Fruit fly (Drosophila melanogaster) whole organism, embryonic: ENCODE data around the gene Abcd1.
A peak's percentile ranks its signal among the peaks of the same experiment; 100 is the strongest.

ENCODE experiments used
- Atf6 ChIP-seq: fragments of 200-800 bp; sonication (Bioruptor generic); IDR thresholded peaks from 2 replicates; pipeline ENCODE4 v1.3.6; 2022; ENCODE audit warnings: missing biosample characterization, missing genetic modification characterization
- CG1024 ChIP-seq: fragments of 200-800 bp; sonication (Bioruptor generic); IDR thresholded peaks from 2 replicates; pipeline ENCODE4 v1.3.6; 2022; ENCODE audit warnings: missing biosample characterization, missing genetic modification characterization
- CG10274 ChIP-seq: fragments of 200-800 bp; sonication (Bioruptor generic); optimal IDR thresholded peaks from 3 replicates; lab custom pipeline; 2017; ENCODE audit warnings: missing biosample characterization, mild to moderate bottlenecking, missing genetic modification characterization
- CG10979 ChIP-seq: fragments of 200-800 bp; sonication (Bioruptor generic); optimal IDR thresholded peaks from 2 replicates; lab custom pipeline; 2018; ENCODE audit warnings: missing biosample characterization, mild to moderate bottlenecking, missing genetic modification characterization, moderate library complexity
- CG11085 ChIP-seq: fragments of 200-800 bp; sonication (Bioruptor generic); IDR thresholded peaks from 2 replicates; pipeline ENCODE4 v1.3.6; 2022; ENCODE audit warnings: missing biosample characterization, missing genetic modification characterization
- CG11456 ChIP-seq: fragments of 200-800 bp; sonication (Bioruptor generic); IDR thresholded peaks from 3 replicates; pipeline ENCODE4 v1.3.6; 2022; ENCODE audit warnings: missing biosample characterization, missing genetic modification characterization
- CG11504 ChIP-seq: fragments of 200-800 bp; sonication (Bioruptor generic); optimal IDR thresholded peaks from 3 replicates; lab custom pipeline; 2019; ENCODE audit warnings: missing biosample characterization, mild to moderate bottlenecking, missing genetic modification characterization, moderate library complexity
- CG11560 ChIP-seq: fragments of 200-800 bp; sonication (Bioruptor generic); IDR thresholded peaks from 3 replicates; pipeline ENCODE4 v1.3.6; 2022; ENCODE audit warnings: missing biosample characterization, missing genetic modification characterization
- CG11723 ChIP-seq: fragments of 200-800 bp; sonication (Bioruptor generic); optimal IDR thresholded peaks from 2 replicates; lab custom pipeline; 2017; ENCODE audit warnings: missing biosample characterization, mild to moderate bottlenecking, missing genetic modification characterization
- CG12236 ChIP-seq: fragments of 200-800 bp; sonication (Bioruptor generic); optimal IDR thresholded peaks from 2 replicates; lab custom pipeline; 2016; ENCODE audit warnings: missing biosample characterization, missing genetic modification characterization
- CG17359 ChIP-seq: fragments of 200-800 bp; sonication (Bioruptor generic); optimal IDR thresholded peaks from 3 replicates; lab custom pipeline; 2018; ENCODE audit warnings: missing biosample characterization, mild to moderate bottlenecking, missing genetic modification characterization, moderate library complexity
- CG17385 ChIP-seq: fragments of 200-800 bp; sonication (Bioruptor generic); optimal IDR thresholded peaks from 3 replicates; lab custom pipeline; 2018; ENCODE audit warnings: missing biosample characterization, mild to moderate bottlenecking, missing genetic modification characterization
- CG17612 ChIP-seq: fragments of 200-800 bp; sonication (Bioruptor generic); IDR thresholded peaks from 2 replicates; pipeline ENCODE4 v1.3.6; 2022; ENCODE audit warnings: missing biosample characterization, missing genetic modification characterization
- CG3163 ChIP-seq: fragments of 200-800 bp; sonication (Bioruptor generic); optimal IDR thresholded peaks from 3 replicates; lab custom pipeline; 2016; ENCODE audit warnings: missing biosample characterization, missing genetic modification characterization
- CG33213 ChIP-seq: fragments of 200-800 bp; sonication (Bioruptor generic); optimal IDR thresholded peaks from 3 replicates; lab custom pipeline; 2016; ENCODE audit warnings: missing biosample characterization, missing genetic modification characterization
- CG33557 ChIP-seq: fragments of 200-800 bp; sonication (Bioruptor generic); optimal IDR thresholded peaks from 2 replicates; lab custom pipeline; 2019; ENCODE audit warnings: missing biosample characterization, mild to moderate bottlenecking, missing genetic modification characterization, moderate library complexity
- CG34422 ChIP-seq: fragments of 200-800 bp; sonication (Bioruptor generic); IDR thresholded peaks from 3 replicates; pipeline ENCODE4 v1.3.6; 2022; ENCODE audit warnings: missing biosample characterization, missing genetic modification characterization
- CG3995 ChIP-seq: fragments of 200-800 bp; sonication (Bioruptor generic); optimal IDR thresholded peaks from 3 replicates; lab custom pipeline; 2016; ENCODE audit warnings: missing biosample characterization, missing genetic modification characterization
- CG42726 ChIP-seq: fragments of 200-800 bp; sonication (Bioruptor generic); IDR thresholded peaks from 2 replicates; pipeline ENCODE4 v1.3.6; 2022; ENCODE audit warnings: missing biosample characterization, missing genetic modification characterization; ENCODE audit not compliant: partially characterized antibody
- CG4424 ChIP-seq: fragments of 200-800 bp; sonication (Bioruptor generic); optimal IDR thresholded peaks from 3 replicates; lab custom pipeline; 2016; ENCODE audit warnings: missing biosample characterization, missing genetic modification characterization
- CG5180 ChIP-seq: fragments of 200-800 bp; sonication (Bioruptor generic); optimal IDR thresholded peaks from 3 replicates; lab custom pipeline; 2017; ENCODE audit warnings: missing biosample characterization, missing genetic modification characterization, mild to moderate bottlenecking, moderate library complexity, missing genetic modification reagents
- CG7357 ChIP-seq: fragments of 200-800 bp; sonication (Bioruptor generic); IDR thresholded peaks from 3 replicates; pipeline ENCODE4 v1.3.6; 2022; ENCODE audit warnings: missing biosample characterization, missing genetic modification characterization
- CG7372 ChIP-seq: fragments of 200-800 bp; sonication (Bioruptor generic); IDR thresholded peaks from 2 replicates; pipeline ENCODE4 v1.3.6; 2022; ENCODE audit warnings: missing biosample characterization, missing genetic modification characterization
- CG8478 ChIP-seq: fragments of >200 bp; optimal IDR thresholded peaks from 2 replicates; lab custom pipeline; 2018
- CTCF ChIP-seq: fragments of 200-800 bp; sonication (Bioruptor generic); optimal IDR thresholded peaks from 2 replicates; lab custom pipeline; 2017; ENCODE audit warnings: missing biosample characterization, mild to moderate bottlenecking, missing genetic modification characterization, moderate library complexity
- Camta ChIP-seq: fragments of 200-800 bp; sonication (Bioruptor generic); optimal IDR thresholded peaks from 2 replicates; lab custom pipeline; 2016; ENCODE audit warnings: missing biosample characterization, missing genetic modification characterization
- CrebB ChIP-seq: fragments of 200-800 bp; sonication (Bioruptor generic); optimal IDR thresholded peaks from 3 replicates; lab custom pipeline; 2018; ENCODE audit warnings: missing biosample characterization, mild to moderate bottlenecking, missing genetic modification characterization
- Dfd ChIP-seq, 2 experiments: fragments of >200 bp; optimal IDR thresholded peaks; 2 replicates each; lab custom pipeline; 2017; ENCODE audit warnings: missing biosample characterization in 2 of 2, missing genetic modification characterization in 2 of 2
- E2f2 ChIP-seq: fragments of 200-800 bp; sonication (Bioruptor generic); IDR thresholded peaks from 2 replicates; pipeline ENCODE4 v1.3.6; 2022; ENCODE audit warnings: missing biosample characterization, missing genetic modification characterization
- Ets65A ChIP-seq: fragments of 200-800 bp; sonication (Bioruptor generic); peaks from one replicate; lab custom pipeline; 2016; ENCODE audit warnings: missing biosample characterization, missing genetic modification characterization
- Fer2 ChIP-seq: fragments of 200-800 bp; sonication (Bioruptor generic); optimal IDR thresholded peaks from 2 replicates; lab custom pipeline; 2018; ENCODE audit warnings: missing biosample characterization, mild to moderate bottlenecking, missing genetic modification characterization, moderate library complexity
- Gsc ChIP-seq: fragments of 200-800 bp; sonication (Bioruptor generic); IDR thresholded peaks from 2 replicates; pipeline ENCODE4 v1.3.6; 2022; ENCODE audit warnings: missing biosample characterization, missing genetic modification characterization
- Hand ChIP-seq: fragments of 200-800 bp; sonication (Bioruptor generic); optimal IDR thresholded peaks from 2 replicates; lab custom pipeline; 2017; ENCODE audit warnings: mild to moderate bottlenecking, missing biosample characterization, missing genetic modification reagents, missing genetic modification characterization
- Lim3 ChIP-seq: fragments of 200-800 bp; sonication (Bioruptor generic); IDR thresholded peaks from 2 replicates; pipeline ENCODE4 v1.3.6; 2022; ENCODE audit warnings: missing biosample characterization, missing genetic modification characterization
- Xrp1 ChIP-seq: fragments of 200-800 bp; sonication (Bioruptor generic); IDR thresholded peaks from 2 replicates; pipeline ENCODE4 v1.3.6; 2022; ENCODE audit warnings: missing biosample characterization, missing genetic modification characterization
- aop ChIP-seq: fragments of 200-800 bp; sonication (Bioruptor generic); IDR thresholded peaks from 2 replicates; pipeline ENCODE4 v1.3.6; 2022; ENCODE audit warnings: missing biosample characterization, missing genetic modification characterization
- ara ChIP-seq: fragments of 200-800 bp; sonication (Bioruptor generic); IDR thresholded peaks from 2 replicates; pipeline ENCODE4 v1.3.6; 2022; ENCODE audit warnings: missing biosample characterization, missing genetic modification characterization
- chn ChIP-seq: fragments of 200-800 bp; sonication (Bioruptor generic); optimal IDR thresholded peaks from 2 replicates; lab custom pipeline; 2016; ENCODE audit warnings: missing biosample characterization, missing genetic modification characterization
- dan ChIP-seq: fragments of 200-800 bp; sonication (Bioruptor generic); IDR thresholded peaks from 2 replicates; pipeline ENCODE4 v1.3.6; 2022; ENCODE audit warnings: missing biosample characterization, missing genetic modification characterization
- gcm2 ChIP-seq: fragments of 200-800 bp; sonication (Bioruptor generic); optimal IDR thresholded peaks from 2 replicates; lab custom pipeline; 2016; ENCODE audit warnings: missing biosample characterization, missing genetic modification characterization
- gfzf ChIP-seq: fragments of 200-800 bp; sonication (Bioruptor generic); optimal IDR thresholded peaks from 2 replicates; lab custom pipeline; 2016; ENCODE audit warnings: missing biosample characterization, mild to moderate bottlenecking, missing genetic modification characterization, moderate library complexity
- insv ChIP-seq, 2 experiments: fragments of 200-800 bp; sonication (Bioruptor generic); optimal IDR thresholded peaks; 3 replicates each; lab custom pipeline; 2016 to 2018; ENCODE audit warnings: missing biosample characterization in 2 of 2, missing genetic modification characterization in 2 of 2
- inv ChIP-seq: fragments of 200-800 bp; sonication (Bioruptor generic); IDR thresholded peaks from 2 replicates; pipeline ENCODE4 v1.3.6; 2022; ENCODE audit warnings: missing biosample characterization, missing genetic modification characterization; ENCODE audit not compliant: partially characterized antibody
- jing ChIP-seq: fragments of 200-800 bp; sonication (Bioruptor generic); optimal IDR thresholded peaks from 2 replicates; lab custom pipeline; 2018; ENCODE audit warnings: missing biosample characterization, mild to moderate bottlenecking, missing genetic modification characterization
- lmd ChIP-seq: fragments of 200-800 bp; sonication (Bioruptor generic); IDR thresholded peaks from 2 replicates; pipeline ENCODE4 v1.3.6; 2022; ENCODE audit warnings: missing biosample characterization, missing genetic modification characterization
- pb ChIP-seq: fragments of 200-800 bp; sonication (Bioruptor generic); optimal IDR thresholded peaks from 3 replicates; lab custom pipeline; 2016; ENCODE audit warnings: missing biosample characterization, missing genetic modification characterization
- rib ChIP-seq: fragments of 200-800 bp; sonication (Bioruptor generic); IDR thresholded peaks from 2 replicates; pipeline ENCODE4 v1.3.6; 2022; ENCODE audit warnings: missing biosample characterization, missing genetic modification characterization
- salm ChIP-seq: fragments of 200-800 bp; sonication (Bioruptor generic); optimal IDR thresholded peaks from 2 replicates; lab custom pipeline; 2018; ENCODE audit warnings: missing biosample characterization, mild to moderate bottlenecking, missing genetic modification characterization
- sens ChIP-seq: fragments of 200-800 bp; sonication (Bioruptor generic); peaks from one replicate; lab custom pipeline; 2016; ENCODE audit warnings: missing biosample characterization, missing genetic modification characterization
- ssp ChIP-seq: fragments of 200-800 bp; sonication (Bioruptor generic); IDR thresholded peaks from 2 replicates; pipeline ENCODE4 v1.3.6; 2022; ENCODE audit warnings: missing biosample characterization, missing genetic modification characterization
- ttk ChIP-seq: fragments of 200-800 bp; sonication (Bioruptor generic); IDR thresholded peaks from 2 replicates; pipeline ENCODE4 v2.1.2; 2022; ENCODE audit warnings: missing biosample characterization, missing genetic modification characterization
- twi ChIP-seq: fragments of 200-800 bp; optimal IDR thresholded peaks from 2 replicates; lab custom pipeline; 2019; ENCODE audit warnings: missing biosample characterization, mild to moderate bottlenecking, missing genetic modification characterization, moderate library complexity
- usp ChIP-seq: fragments of >200 bp; optimal IDR thresholded peaks from 2 replicates; lab custom pipeline; 2017; ENCODE audit warnings: missing biosample characterization, missing genetic modification characterization
- vfl ChIP-seq: fragments of 200-800 bp; sonication (Bioruptor generic); optimal IDR thresholded peaks from 2 replicates; lab custom pipeline; 2016; ENCODE audit warnings: missing biosample characterization, missing genetic modification characterization

The Abcd1 gene

DNA sequence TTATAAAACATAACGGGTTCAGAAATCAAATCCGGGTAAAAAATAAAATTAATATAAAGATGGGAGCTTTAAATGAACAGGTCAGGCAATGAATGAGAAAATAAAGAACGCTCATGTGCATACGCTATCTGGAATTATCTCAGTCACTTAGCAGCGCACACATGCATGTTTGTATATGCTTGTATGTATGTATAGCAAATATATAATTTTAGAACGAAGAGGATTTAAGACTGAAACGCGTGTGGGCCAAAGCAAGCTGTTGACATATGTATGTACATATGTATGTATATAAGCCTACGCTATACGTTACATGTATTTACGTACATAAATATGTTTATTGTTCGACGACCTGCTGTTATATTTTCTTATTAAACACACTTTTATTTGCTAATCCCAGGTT lies 32.2 kb upstream of the Abcd1 start (continued):
- TF ChIP-seq Fer2: no peak
- TF ChIP-seq CG11085 (GFP tag; lab: Robert Waterston, UW): no peak
- peak; percentile 27 for TF ChIP-seq CG4424
- no peak for TF ChIP-seq ttk (GFP tag; lab: Robert Waterston, UW)
- TF ChIP-seq Camta (GFP tag; lab: Kevin White, UChicago): no peak
- TF ChIP-seq CG11456: no peak
- TF ChIP-seq Atf6 (GFP tag; lab: Robert Waterston, UW): no peak
- TF ChIP-seq CG5180 (GFP tag; lab: Kevin White, UChicago): no peak
- no peak for TF ChIP-seq dan (GFP tag; lab: Robert Waterston, UW)
- TF ChIP-seq CG10979 (tag; lab: Kevin White, UChicago): no peak
- TF ChIP-seq jing (GFP tag; lab: Kevin White, UChicago): no peak
- TF ChIP-seq salm: no peak
- no peak for TF ChIP-seq CG10274 (GFP tag; lab: Kevin White, UChicago)
- TF ChIP-seq CG33213 (GFP tag; lab: Kevin White, UChicago): peak; percentile 5
- no peak for TF ChIP-seq CG11504 (tag; lab: Kevin White, UChicago)
- no peak for TF ChIP-seq Dfd (GFP tag; optimal IDR thresholded peaks at IDR 0.05; lab: Kevin White, UChicago)
- peak; percentile 49 for TF ChIP-seq CrebB
- no peak for TF ChIP-seq CG7372 (GFP tag; lab: Robert Waterston, UW)
- TF ChIP-seq lmd (GFP tag; lab: Robert Waterston, UW): no peak
- no peak for TF ChIP-seq CG11560
- no peak for TF ChIP-seq pb (GFP tag; lab: Kevin White, UChicago)
- no peak for TF ChIP-seq ara
- TF ChIP-seq usp: no peak
- TF ChIP-seq CG42726 (GFP tag; lab: Robert Waterston, UW): no peak
- TF ChIP-seq Xrp1 (GFP tag; lab: Robert Waterston, UW): peak; percentile 40; the same call in 1 of the 2 replicates
- peak; percentile 75 for TF ChIP-seq CG33557 (GFP tag; lab: Kevin White, UChicago)
- no peak for TF ChIP-seq rib (GFP tag; lab: Robert Waterston, UW)
- TF ChIP-seq CG11723: peak; percentile 24
- TF ChIP-seq E2f2 (GFP tag; lab: Robert Waterston, UW): no peak
- TF ChIP-seq gfzf: no peak
- TF ChIP-seq twi (tag; lab: Kevin White, UChicago): peak; percentile 82
- no peak for TF ChIP-seq ssp (GFP tag; lab: Robert Waterston, UW)
- TF ChIP-seq Ets65A (GFP tag; lab: Kevin White, UChicago): no peak
- TF ChIP-seq CG34422 (GFP tag; lab: Robert Waterston, UW): no peak

DNA sequence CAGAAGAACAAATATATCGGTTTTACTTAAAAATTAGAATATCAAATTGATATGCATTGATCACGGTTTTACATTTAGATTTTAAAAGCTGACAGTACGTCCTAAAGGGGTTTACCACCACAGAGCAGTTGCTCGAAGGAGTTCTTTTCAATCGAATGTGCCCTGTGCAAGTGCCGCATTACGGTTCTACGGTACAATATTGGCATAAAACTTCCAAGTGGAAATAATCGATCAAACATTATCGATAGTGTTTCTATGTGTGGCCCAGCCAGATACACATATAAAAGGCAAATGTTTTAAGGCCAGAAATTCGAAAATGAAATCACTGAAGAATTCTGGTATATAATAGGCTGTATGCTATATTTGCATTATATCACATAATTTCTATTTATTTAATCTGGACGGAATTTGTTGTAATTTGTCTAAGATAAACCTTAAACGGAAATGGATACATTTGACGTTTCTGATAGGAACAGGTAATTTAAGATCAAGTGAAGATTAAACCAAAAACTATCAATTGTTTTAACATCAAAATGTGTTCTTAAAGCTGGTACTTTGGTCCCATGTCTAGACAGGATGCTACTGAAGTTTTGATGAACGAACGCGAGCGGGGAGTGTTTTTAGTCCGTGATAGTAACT lies 16.5 kb upstream of the Abcd1 start, which contains the start of gene Crk:
Gene Crk (plus strand): TSS at position 214 of the 639 bp plus-strand sequence.
- TF ChIP-seq insv (GFP tag; optimal IDR thresholded peaks at IDR 0.05; lab: Kevin White, UChicago) (no peak), Lim3 (GFP tag; lab: Robert Waterston, UW) (no peak), gfzf (peak; percentile 33), gcm2 (GFP tag; lab: Kevin White, UChicago) (no peak), CG11504 (tag; lab: Kevin White, UChicago) (no peak), CG17359 (no peak), CG17385 (GFP tag; lab: Kevin White, UChicago) (no peak), Hand (no peak), CG3163 (GFP tag; lab: Kevin White, UChicago) (no peak), sens (GFP tag; lab: Kevin White, UChicago) (peak; percentile 71), CG11085 (GFP tag; lab: Robert Waterston, UW) (no peak), CG12236 (GFP tag; lab: Kevin White, UChicago) (no peak), chn (no peak), CG7357 (peak; percentile 98), vfl (GFP tag; lab: Kevin White, UChicago) (no peak), Gsc (GFP tag; lab: Robert Waterston, UW) (no peak), aop (GFP tag; lab: Robert Waterston, UW) (no peak), CTCF (no peak), CG1024 (GFP tag; lab: Robert Waterston, UW) (peak; percentile 100), CG17612 (no peak), CG8478 (lab: Kevin White, UChicago) (no peak), inv (peak; percentile 43; the same call in 1 of the 2 replicates), CG3995 (GFP tag; lab: Kevin White, UChicago) (peak; percentile 32)
